Worm (Caenorhabditis elegans): Measurements from ENCODE around the gene R04A9.6.

Gene R04A9.6

DNA sequence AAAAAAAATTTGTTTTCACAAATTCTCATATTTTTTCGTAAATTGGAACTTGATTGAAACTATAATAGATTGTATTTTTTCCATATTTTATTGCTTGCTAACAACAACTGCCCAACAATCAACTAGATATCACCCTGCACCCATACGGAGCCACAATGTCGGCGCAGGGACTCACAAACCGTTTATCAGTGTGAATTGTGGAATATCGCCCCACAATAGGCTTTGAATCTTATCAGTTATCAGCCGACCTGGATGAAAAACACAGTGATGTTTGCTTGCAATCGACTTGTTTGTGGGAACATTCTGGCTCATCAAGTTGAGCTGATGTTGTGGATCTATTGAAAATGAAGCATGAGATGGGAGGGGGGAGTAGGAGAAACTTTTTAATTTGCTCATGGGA lies 41.7 kb downstream of the R04A9.6 start:
- TF ChIP-seq mdl-1 (tag; optimal IDR thresholded peaks at IDR 0.05) (no peak), aly-2 (tag; optimal IDR thresholded peaks at IDR 0.05) (no peak), dsc-1 (tag; optimal IDR thresholded peaks at IDR 0.05) (no peak), elt-2 (tag; optimal IDR thresholded peaks at IDR 0.05) (peak; percentile 49), sox-4 (tag; optimal IDR thresholded peaks at IDR 0.05) (no peak)

DNA sequence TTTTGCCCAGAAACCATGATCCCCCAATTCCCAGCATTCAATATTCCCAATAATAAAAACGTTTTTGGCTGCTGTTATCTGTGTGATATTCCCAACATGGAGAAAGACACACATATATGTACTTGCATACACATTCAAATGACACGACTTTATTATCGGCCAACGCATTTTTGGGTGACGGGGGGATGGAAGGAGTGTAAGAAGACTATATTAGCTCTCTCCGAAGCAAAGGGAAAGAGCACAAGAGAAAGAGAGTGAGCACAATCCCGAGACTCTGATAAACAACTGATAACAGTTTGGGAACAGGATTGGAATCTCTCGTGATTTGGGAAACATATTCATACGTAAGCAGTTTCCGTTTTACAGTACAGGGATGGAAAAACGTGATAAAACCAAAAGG lies 43.1 kb downstream of the R04A9.6 start:
- TF ChIP-seq nhr-71 (tag; optimal IDR thresholded peaks at IDR 0.05): peak; percentile 8
- TF ChIP-seq elt-2 (tag; optimal IDR thresholded peaks at IDR 0.05): peak; percentile 92
- TF ChIP-seq ces-1 (GFP tag; optimal IDR thresholded peaks at IDR 0.05): no peak
- peak in 1 of 2 experiments; percentile 38 for TF ChIP-seq lin-35 (GFP tag; optimal IDR thresholded peaks at IDR 0.05)
- TF ChIP-seq jun-1 (tag; optimal IDR thresholded peaks at IDR 0.05): peak; percentile 33
- peak; percentile 40 for TF ChIP-seq nhr-90 (tag; optimal IDR thresholded peaks at IDR 0.05; ENCODE audit: poor library complexity)
- TF ChIP-seq grh-1 (GFP tag; IDR thresholded peaks at IDR 0.05): no peak

DNA sequence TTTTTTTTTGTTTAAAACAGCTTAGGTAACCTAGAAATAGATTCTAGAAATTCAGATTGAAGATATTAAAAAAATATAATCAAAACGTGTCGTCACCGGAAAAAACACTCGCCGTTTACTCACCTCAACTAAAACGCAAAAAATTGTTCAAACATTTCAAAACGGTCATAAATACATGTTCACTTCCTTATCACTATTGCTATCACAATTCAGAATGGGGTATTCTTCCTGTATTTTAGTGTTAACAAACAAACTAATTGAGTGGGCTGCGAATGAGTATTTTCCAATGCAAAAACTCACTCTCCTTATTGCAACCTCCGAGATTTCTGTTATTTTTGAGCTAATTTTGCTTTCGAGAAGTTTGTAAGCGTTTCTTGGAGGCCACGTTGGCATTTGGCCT lies 52.5 kb downstream of the R04A9.6 start, which contains the start of gene F52D1.2:
Gene F52D1.2, minus strand, starts transcription at position 393 of the 400 bp plus-strand sequence.
- no peak for TF ChIP-seq aha-1 (tag; optimal IDR thresholded peaks at IDR 0.05)
- no peak for TF ChIP-seq F16B12.6 (tag; optimal IDR thresholded peaks at IDR 0.05)
- TF ChIP-seq lsy-2 (tag; optimal IDR thresholded peaks at IDR 0.05): no peak
- no peak for TF ChIP-seq egl-27 (tag; optimal IDR thresholded peaks at IDR 0.05)
- TF ChIP-seq vab-15 (tag; optimal IDR thresholded peaks at IDR 0.05): no peak
- TF ChIP-seq sup-37 (GFP tag; optimal IDR thresholded peaks at IDR 0.05): no peak
- TF ChIP-seq skn-1 (tag; optimal IDR thresholded peaks at IDR 0.05): no peak

Measured in whole organism, L1 larva.